Worm (Caenorhabditis elegans): ENCODE measurements around the gene C44C10.11.

DNA sequence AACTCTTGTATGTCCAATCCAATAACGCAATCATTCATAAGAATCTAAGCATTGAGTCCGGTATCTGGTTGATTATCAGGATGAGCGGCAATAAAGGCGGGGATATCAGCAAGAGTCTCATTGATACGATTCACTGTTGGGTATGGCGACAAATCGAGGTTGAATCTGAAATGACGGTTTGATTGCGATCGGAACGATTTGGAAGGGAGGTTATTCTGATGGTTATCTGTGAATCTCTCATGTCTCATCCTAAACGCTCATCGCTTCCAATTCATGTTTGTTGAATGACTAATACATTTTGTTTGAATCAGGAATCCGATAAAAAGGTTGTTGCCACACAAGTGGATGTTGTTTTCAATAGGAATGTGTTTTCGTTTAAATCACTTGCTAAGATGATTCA is 16.3 kb upstream of the C44C10.11 start:
- TF ChIP-seq lsy-2 (tag; optimal IDR thresholded peaks at IDR 0.05) (no peak), ztf-11 (tag; optimal IDR thresholded peaks at IDR 0.05) (no peak), mls-2 (tag; optimal IDR thresholded peaks at IDR 0.05) (no peak), pha-4 (tag; optimal IDR thresholded peaks at IDR 0.05) (no peak), nhr-28 (tag; optimal IDR thresholded peaks at IDR 0.05) (no peak), elt-3 (tag; optimal IDR thresholded peaks at IDR 0.05) (no peak), flh-1 (GFP tag; optimal IDR thresholded peaks at IDR 0.05) (no peak), lin-13 (tag; optimal IDR thresholded peaks at IDR 0.05) (no peak), nhr-12 (tag; optimal IDR thresholded peaks at IDR 0.05) (no peak), zip-8 (tag; optimal IDR thresholded peaks at IDR 0.05) (no peak), blmp-1 (tag; optimal IDR thresholded peaks at IDR 0.05) (no peak)

Data from whole organism, mixed stage, embryonic.